Worm (Caenorhabditis elegans): ENCODE measurements around the gene wdfy-3.
"Not testable (repeated sequence)": the region's sequence is repeated elsewhere in the genome, so short reads cannot be mapped to it uniquely, and the experiment has no call there.

wdfy-3 gene

ce11 chrIV:12637340-12637739 lies 15.9 kb upstream of the wdfy-3 start (continued):
- no peak for TF ChIP-seq elt-3 (tag; optimal IDR thresholded peaks at IDR 0.05)
- peak; percentile 4 for TF ChIP-seq ztf-4 (tag; optimal IDR thresholded peaks at IDR 0.05)
- peak; percentile 4 for TF ChIP-seq xbp-1 (tag; optimal IDR thresholded peaks at IDR 0.05)

- TF ChIP-seq zip-4 (GFP tag; optimal IDR thresholded peaks at IDR 0.05); pag-3 (tag; optimal IDR thresholded peaks at IDR 0.05; ENCODE audit: borderline replicate concordance, insufficient read depth); mab-9 (GFP tag; IDR thresholded peaks at IDR 0.05): not testable (repeated sequence)
These were observed 13.9 kb upstream of the wdfy-3 start, which contains the start of gene C26H9A.3 for ce11 chrIV:12639311-12639710. TSS of gene C26H9A.3 (minus strand) at chrIV:12639411.

DNA sequence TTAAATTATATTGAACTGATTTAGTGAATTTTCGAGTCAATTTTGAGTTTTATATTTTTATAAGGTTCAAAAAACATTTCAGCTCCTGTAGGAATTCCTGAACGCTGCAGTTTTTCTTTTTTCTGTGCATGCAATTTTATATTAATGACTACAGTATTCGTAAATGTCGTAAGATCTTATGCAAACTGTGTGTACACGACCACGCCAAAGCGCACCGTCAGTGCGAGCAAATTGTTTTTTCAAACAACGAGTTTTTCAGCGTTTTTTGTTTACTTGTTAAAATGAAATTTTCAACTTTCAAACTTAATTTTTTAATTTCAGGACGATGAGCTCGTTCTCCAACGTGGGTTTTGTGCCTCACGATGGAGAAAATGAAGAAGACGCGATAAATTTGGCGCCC lies 13.1 kb upstream of the wdfy-3 start, which contains the start of gene vha-7:
TSS of gene vha-7 (plus strand) at position 326 of the 400 bp plus-strand sequence.
- TF ChIP-seq efl-1 (optimal IDR thresholded peaks at IDR 0.05) = peak in 1 of 2 experiments; percentile 25
- TF ChIP-seq efl-1 (GFP tag; optimal IDR thresholded peaks at IDR 0.05 in 1 of 2) = no peak
- no peak for TF ChIP-seq C34B4.2 (tag; optimal IDR thresholded peaks at IDR 0.05)

DNA sequence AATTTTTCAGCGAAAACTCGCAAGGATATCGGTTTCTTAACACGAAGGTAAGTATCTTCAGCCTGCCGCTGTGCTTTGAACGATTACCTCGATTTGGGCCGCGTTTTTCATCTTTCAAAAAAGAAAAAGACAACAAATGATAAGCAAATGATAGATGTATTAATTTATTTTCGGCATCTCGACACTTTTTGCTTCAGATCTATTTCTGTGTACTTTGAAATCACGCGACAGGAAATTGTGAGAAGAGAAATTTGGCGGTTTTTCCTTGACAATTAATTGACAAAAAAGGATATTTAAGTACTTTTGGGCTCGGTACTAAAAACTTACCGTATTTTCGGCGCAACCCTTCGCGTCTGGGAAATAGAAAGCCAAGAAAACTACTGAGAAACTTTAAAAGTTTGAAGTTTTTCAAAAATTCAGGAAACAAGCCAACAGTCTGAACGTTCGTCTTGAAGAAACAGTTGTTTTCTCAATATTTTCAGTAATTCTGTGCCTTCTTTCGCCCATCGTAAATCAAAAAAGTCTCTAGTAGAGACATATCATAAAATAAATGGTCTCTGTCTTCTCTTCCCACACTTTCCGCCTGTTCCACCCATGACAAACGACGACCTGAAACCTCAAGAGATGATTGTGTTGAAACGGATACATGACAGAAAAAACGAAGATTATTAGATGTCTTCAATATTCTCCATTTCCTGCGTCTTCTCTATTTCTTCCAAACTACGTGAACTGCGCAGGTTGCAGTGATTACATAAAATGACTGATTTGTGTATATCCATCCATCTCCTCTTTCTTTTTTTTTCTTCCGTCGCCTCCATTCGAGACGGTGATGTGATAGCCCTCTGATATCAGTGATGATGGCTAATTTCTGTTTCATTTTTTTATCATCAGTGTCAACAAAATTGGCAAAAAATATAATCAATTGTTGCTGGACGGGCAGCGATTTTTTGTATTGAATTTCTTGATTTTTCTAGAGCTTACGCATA lies 12.0 kb upstream of the wdfy-3 start:
- TF ChIP-seq ceh-63 (GFP tag; optimal IDR thresholded peaks at IDR 0.05) (no peak), sptf-1 (tag; optimal IDR thresholded peaks at IDR 0.05) (no peak), egl-27 (tag; optimal IDR thresholded peaks at IDR 0.05) (no peak), aha-1 (tag; optimal IDR thresholded peaks at IDR 0.05) (no peak), pax-3 (tag; optimal IDR thresholded peaks at IDR 0.05) (no peak), fkh-8 (tag; optimal IDR thresholded peaks at IDR 0.05) (no peak), elt-3 (tag; optimal IDR thresholded peaks at IDR 0.05) (peak in 3 of 6 experiments; percentile 2 to 63 (median 8)), lin-35 (GFP tag; optimal IDR thresholded peaks at IDR 0.05) (no peak), unc-62 (GFP tag; optimal IDR thresholded peaks at IDR 0.05) (no peak), blmp-1 (tag; optimal IDR thresholded peaks at IDR 0.05) (peak; percentile 58), nhr-85 (tag) (peak; percentile 57), dsc-1 (tag; optimal IDR thresholded peaks at IDR 0.05) (no peak), nhr-20 (tag; optimal IDR thresholded peaks at IDR 0.05) (no peak), efl-3 (GFP tag; optimal IDR thresholded peaks at IDR 0.05) (no peak), ceh-88 (GFP tag; IDR thresholded peaks at IDR 0.05) (no peak), pqm-1 (tag; optimal IDR thresholded peaks at IDR 0.05) (no peak), nhr-71 (tag; optimal IDR thresholded peaks at IDR 0.05) (no peak), alr-1 (tag; optimal IDR thresholded peaks at IDR 0.05; ENCODE audit: borderline replicate concordance) (no peak)

- TF ChIP-seq blmp-1 (tag; optimal IDR thresholded peaks at IDR 0.05) = no peak
- TF ChIP-seq efl-1 (optimal IDR thresholded peaks at IDR 0.05) = no peak
- TF ChIP-seq efl-1 (GFP tag; optimal IDR thresholded peaks at IDR 0.05 in 1 of 2) = peak in 1 of 2 experiments; percentile 77
These were observed 2.6 kb upstream of the wdfy-3 start for ce11 chrIV:12650597-12650996.

DNA sequence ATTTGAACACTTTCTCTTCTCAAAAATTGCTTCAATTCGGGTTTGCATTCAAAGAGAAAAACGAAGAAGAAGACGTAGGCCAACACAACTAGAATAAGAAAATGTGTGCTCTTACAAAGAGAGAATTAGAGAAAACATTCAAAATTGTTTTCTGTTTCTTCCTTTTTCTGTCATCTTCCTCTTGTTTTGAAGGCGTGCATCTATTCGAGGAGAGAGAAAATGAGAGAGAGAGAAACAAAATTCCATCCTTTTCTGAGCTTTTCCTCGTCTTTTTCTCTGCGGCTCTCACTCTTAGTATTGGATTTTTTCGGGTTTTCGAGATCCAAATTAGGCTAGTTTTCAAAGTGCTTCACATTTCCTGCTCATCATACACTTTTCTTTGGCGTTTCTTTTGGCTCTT lies 1.6 kb upstream of the wdfy-3 start:
- TF ChIP-seq aly-2 (tag; optimal IDR thresholded peaks at IDR 0.05) (peak; percentile 46), efl-3 (GFP tag; optimal IDR thresholded peaks at IDR 0.05) (no peak), mab-9 (GFP tag; IDR thresholded peaks at IDR 0.05) (no peak), hlh-4 (tag; optimal IDR thresholded peaks at IDR 0.05) (no peak), irx-1 (tag; optimal IDR thresholded peaks at IDR 0.05) (peak; percentile 0), fkh-10 (GFP tag; optimal IDR thresholded peaks at IDR 0.05) (peak; percentile 80), swsn-7 (tag; optimal IDR thresholded peaks at IDR 0.05) (peak; percentile 57), snu-23 (GFP tag; optimal IDR thresholded peaks at IDR 0.05) (peak; percentile 58), alr-1 (tag; optimal IDR thresholded peaks at IDR 0.05; ENCODE audit: borderline replicate concordance) (no peak), lir-3 (tag; optimal IDR thresholded peaks at IDR 0.05; ENCODE audit: poor library complexity) (no peak), mef-2 (tag; optimal IDR thresholded peaks at IDR 0.05) (peak; percentile 46), nhr-47 (tag; optimal IDR thresholded peaks at IDR 0.05) (peak; percentile 65), nhr-77 (tag; optimal IDR thresholded peaks at IDR 0.05) (peak; percentile 32), fos-1 (tag; optimal IDR thresholded peaks at IDR 0.05) (peak; percentile 31), elt-2 (tag; optimal IDR thresholded peaks at IDR 0.05) (no peak), zag-1 (tag; optimal IDR thresholded peaks at IDR 0.05) (peak; percentile 74), xbp-1 (tag; optimal IDR thresholded peaks at IDR 0.05) (peak; percentile 31), tbx-2 (tag; optimal IDR thresholded peaks at IDR 0.05) (peak; percentile 42), egl-13 (tag; optimal IDR thresholded peaks at IDR 0.05) (peak; percentile 42)

Data from whole organism, L1 larva.